Worm (Caenorhabditis elegans): ENCODE results near the gene pat-9.

The pat-9 gene

ce11 chrX:16560895-16561294 is 24.2 kb downstream of the pat-9 start:
- TF ChIP-seq ceh-6 (GFP tag; optimal IDR thresholded peaks at IDR 0.05) (no peak), ceh-19 (GFP tag; optimal IDR thresholded peaks at IDR 0.05) (no peak), hlh-15 (tag; optimal IDR thresholded peaks at IDR 0.05) (no peak), gmeb-2 (tag; optimal IDR thresholded peaks at IDR 0.05) (no peak), F13H6.1 (tag; optimal IDR thresholded peaks at IDR 0.05) (no peak), hlh-6 (tag; optimal IDR thresholded peaks at IDR 0.05) (no peak), pha-2 (tag; optimal IDR thresholded peaks at IDR 0.05) (no peak), pros-1 (tag; optimal IDR thresholded peaks at IDR 0.05) (no peak), ceh-48 (tag; optimal IDR thresholded peaks at IDR 0.05) (no peak), nhr-232 (tag; optimal IDR thresholded peaks at IDR 0.05) (no peak), dmd-4 (tag; optimal IDR thresholded peaks at IDR 0.05; ENCODE audit: borderline replicate concordance) (no peak), unc-86 (tag; optimal IDR thresholded peaks at IDR 0.05) (no peak), mec-3 (tag; optimal IDR thresholded peaks at IDR 0.05; ENCODE audit: borderline replicate concordance) (no peak), fkh-6 (tag; optimal IDR thresholded peaks at IDR 0.05) (no peak), C08G9.2 (tag; optimal IDR thresholded peaks at IDR 0.05) (no peak), K02D7.2 (tag; optimal IDR thresholded peaks at IDR 0.05) (no peak), hlh-13 (GFP tag; optimal IDR thresholded peaks at IDR 0.05) (no peak), unc-42 (tag; optimal IDR thresholded peaks at IDR 0.05) (no peak)

- TF ChIP-seq K02D7.2 (tag; optimal IDR thresholded peaks at IDR 0.05) (no peak), ceh-2 (tag; optimal IDR thresholded peaks at IDR 0.05) (no peak), unc-86 (tag; optimal IDR thresholded peaks at IDR 0.05) (no peak)
These were observed 28.0 kb downstream of the pat-9 start for ce11 chrX:16564515-16565285.

- TF ChIP-seq ets-4 (tag; optimal IDR thresholded peaks at IDR 0.05) (no peak), pha-4 (tag; optimal IDR thresholded peaks at IDR 0.05) (no peak), tbx-7 (tag; optimal IDR thresholded peaks at IDR 0.05) (no peak), ceh-14 (tag; optimal IDR thresholded peaks at IDR 0.05) (no peak), lin-11 (tag; optimal IDR thresholded peaks at IDR 0.05) (no peak), sdc-2 (tag; optimal IDR thresholded peaks at IDR 0.05) (no peak), hlh-15 (tag; optimal IDR thresholded peaks at IDR 0.05) (no peak), ceh-31 (tag; optimal IDR thresholded peaks at IDR 0.05) (no peak), C38D4.7 (GFP tag; optimal IDR thresholded peaks at IDR 0.05) (no peak), ceh-30 (tag; optimal IDR thresholded peaks at IDR 0.05) (no peak), Y22D7AL.16 (tag; optimal IDR thresholded peaks at IDR 0.05) (no peak), ceh-9 (tag; optimal IDR thresholded peaks at IDR 0.05) (no peak), elt-4 (tag; optimal IDR thresholded peaks at IDR 0.05) (no peak), K09A11.1 (tag; optimal IDR thresholded peaks at IDR 0.05; ENCODE audit: insufficient read depth) (no peak), eyg-1 (tag; optimal IDR thresholded peaks at IDR 0.05) (no peak), tbx-2 (tag; optimal IDR thresholded peaks at IDR 0.05) (no peak), lim-6 (tag; optimal IDR thresholded peaks at IDR 0.05) (no peak)
These were observed 29.1 kb downstream of the pat-9 start for ce11 chrX:16565781-16566180.

ce11 chrX:16566358-16566757 is 29.7 kb downstream of the pat-9 start:
- no peak for TF ChIP-seq nhr-11 (tag; optimal IDR thresholded peaks at IDR 0.05)
- TF ChIP-seq ceh-6 (GFP tag; optimal IDR thresholded peaks at IDR 0.05) = no peak

ce11 chrX:16571877-16572276 is 35.2 kb downstream of the pat-9 start:
- TF ChIP-seq unc-55 (GFP tag; optimal IDR thresholded peaks at IDR 0.05) = no peak
- no peak for TF ChIP-seq unc-3 (GFP tag; conservative IDR thresholded peaks at IDR 0.05)
- TF ChIP-seq unc-3 (tag; optimal IDR thresholded peaks at IDR 0.05) = no peak
- TF ChIP-seq F13H6.1 (tag; optimal IDR thresholded peaks at IDR 0.05) = no peak
- TF ChIP-seq K02D7.2 (tag; optimal IDR thresholded peaks at IDR 0.05) = no peak
- TF ChIP-seq ttx-3 (tag; optimal IDR thresholded peaks at IDR 0.05) = no peak
- TF ChIP-seq hlh-30 (tag; optimal IDR thresholded peaks at IDR 0.05; ENCODE audit: insufficient read depth) = no peak
- TF ChIP-seq tbx-7 (tag; optimal IDR thresholded peaks at IDR 0.05) = no peak
- no peak for TF ChIP-seq pag-3 (tag; optimal IDR thresholded peaks at IDR 0.05; ENCODE audit: borderline replicate concordance)
- TF ChIP-seq ama-1 (optimal IDR thresholded peaks at IDR 0.05) = no peak
- no peak for TF ChIP-seq unc-86 (tag; optimal IDR thresholded peaks at IDR 0.05)
- TF ChIP-seq ceh-30 (tag; optimal IDR thresholded peaks at IDR 0.05) = no peak
- TF ChIP-seq ceh-18 (tag; optimal IDR thresholded peaks at IDR 0.05) = no peak
- TF ChIP-seq ceh-34 (tag; optimal IDR thresholded peaks at IDR 0.05) = no peak
- TF ChIP-seq hlh-6 (tag; optimal IDR thresholded peaks at IDR 0.05) = no peak
- TF ChIP-seq fkh-6 (tag; optimal IDR thresholded peaks at IDR 0.05) = no peak
- TF ChIP-seq ahr-1 (tag; optimal IDR thresholded peaks at IDR 0.05) = no peak
- no peak for TF ChIP-seq Y22D7AL.16 (tag; optimal IDR thresholded peaks at IDR 0.05)
- no peak for TF ChIP-seq pha-2 (tag; optimal IDR thresholded peaks at IDR 0.05)

All from whole organism, late embryonic.